Worm (Caenorhabditis elegans) whole organism, late embryonic: ENCODE results near the gene F13C5.5.

Experiments
- C38D4.7 ChIP-seq: fragments of 200-800 bp; sonication (Bioruptor generic); optimal IDR thresholded peaks from 2 replicates; lab custom pipeline; 2018; ENCODE audit warnings: mild to moderate bottlenecking, missing genetic modification characterization, moderate library complexity, missing compliant biosample characterization
- F13H6.1 ChIP-seq: sonication (generic microtip); optimal IDR thresholded peaks from 2 replicates; lab custom pipeline; 2016; ENCODE audit warnings: missing genetic modification characterization, missing compliant biosample characterization
- K02D7.2 ChIP-seq: sonication (generic microtip); optimal IDR thresholded peaks from 2 replicates; lab custom pipeline; 2017; ENCODE audit warnings: mild to moderate bottlenecking, missing genetic modification characterization, missing compliant biosample characterization
- T23F11.4 ChIP-seq: fragments of 200-800 bp; sonication (Bioruptor generic); optimal IDR thresholded peaks from 2 replicates; lab custom pipeline; 2018; ENCODE audit warnings: mild to moderate bottlenecking, missing genetic modification characterization, missing compliant biosample characterization
- Y22D7AL.16 ChIP-seq: sonication (generic microtip); optimal IDR thresholded peaks from 2 replicates; lab custom pipeline; 2016; ENCODE audit warnings: missing genetic modification characterization, missing compliant biosample characterization
- ahr-1 ChIP-seq: sonication (generic microtip); optimal IDR thresholded peaks from 2 replicates; lab custom pipeline; 2016; ENCODE audit warnings: missing genetic modification characterization, missing compliant biosample characterization
- ama-1 ChIP-seq: fragments of 150-350 bp; optimal IDR thresholded peaks from 2 replicates; lab custom pipeline; 2014
- ceh-14 ChIP-seq: sonication (generic microtip); optimal IDR thresholded peaks from 2 replicates; lab custom pipeline; 2016; ENCODE audit warnings: missing genotype, missing genetic modification characterization, missing compliant biosample characterization
- ceh-2 ChIP-seq: sonication (generic microtip); optimal IDR thresholded peaks from 2 replicates; lab custom pipeline; 2016; ENCODE audit warnings: missing genotype, missing genetic modification characterization, missing compliant biosample characterization
- ceh-24 ChIP-seq: sonication (generic microtip); optimal IDR thresholded peaks from 2 replicates; lab custom pipeline; 2016; ENCODE audit warnings: mild to moderate bottlenecking, missing genetic modification characterization, missing compliant biosample characterization
- ceh-30 ChIP-seq: fragments of 150-350 bp; optimal IDR thresholded peaks from 2 replicates; lab custom pipeline; 2014; ENCODE audit warnings: missing biosample characterization, missing genetic modification characterization
- ceh-31 ChIP-seq: sonication (generic microtip); optimal IDR thresholded peaks from 2 replicates; lab custom pipeline; 2016; ENCODE audit warnings: missing genetic modification characterization, missing compliant biosample characterization
- ceh-45 ChIP-seq: fragments of 200-800 bp; sonication (Bioruptor generic); IDR thresholded peaks from 2 replicates; pipeline ENCODE4 v1.3.6; 2022; ENCODE audit warnings: missing genetic modification reagents, missing genetic modification characterization, missing compliant biosample characterization
- ceh-48 ChIP-seq: sonication (generic microtip); optimal IDR thresholded peaks from 2 replicates; lab custom pipeline; 2016; ENCODE audit warnings: missing genetic modification characterization, inconsistent platforms, missing compliant biosample characterization
- ceh-6 ChIP-seq: fragments of 200-800 bp; sonication (Bioruptor generic); optimal IDR thresholded peaks from 2 replicates; lab custom pipeline; 2018; ENCODE audit warnings: mild to moderate bottlenecking, missing genetic modification characterization, missing compliant biosample characterization
- ceh-9 ChIP-seq: sonication (generic microtip); optimal IDR thresholded peaks from 2 replicates; lab custom pipeline; 2016; ENCODE audit warnings: mild to moderate bottlenecking, missing genetic modification characterization, inconsistent platforms, missing compliant biosample characterization
- che-1 ChIP-seq: sonication (generic microtip); optimal IDR thresholded peaks from 2 replicates; lab custom pipeline; 2016; ENCODE audit warnings: mild to moderate bottlenecking, missing genetic modification characterization, missing compliant biosample characterization
- dmd-4 ChIP-seq: sonication (generic microtip); optimal IDR thresholded peaks from 2 replicates; lab custom pipeline; 2016; ENCODE audit warnings: borderline replicate concordance, missing genetic modification characterization, missing compliant biosample characterization
- elt-2 ChIP-seq: sonication (generic microtip); optimal IDR thresholded peaks from 2 replicates; lab custom pipeline; 2016; ENCODE audit warnings: missing genetic modification reagents, missing genetic modification characterization, missing compliant biosample characterization
- elt-4 ChIP-seq: sonication (generic microtip); optimal IDR thresholded peaks from 2 replicates; lab custom pipeline; 2016; ENCODE audit warnings: missing genetic modification characterization, missing compliant biosample characterization
- eyg-1 ChIP-seq: sonication (generic microtip); optimal IDR thresholded peaks from 2 replicates; lab custom pipeline; 2016; ENCODE audit warnings: missing genotype, missing genetic modification characterization, missing compliant biosample characterization
- fax-1 ChIP-seq: sonication (generic microtip); optimal IDR thresholded peaks from 2 replicates; lab custom pipeline; 2016; ENCODE audit warnings: missing genotype, missing genetic modification characterization, missing compliant biosample characterization
- fkh-10 ChIP-seq: fragments of 150-350 bp; optimal IDR thresholded peaks from 2 replicates; lab custom pipeline; 2014; ENCODE audit warnings: missing biosample characterization, missing genetic modification reagents, missing genetic modification characterization
- fkh-6 ChIP-seq: sonication (generic microtip); optimal IDR thresholded peaks from 2 replicates; lab custom pipeline; 2016; ENCODE audit warnings: missing genetic modification characterization, missing compliant biosample characterization
- hlh-13 ChIP-seq: fragments of 200-800 bp; sonication (Bioruptor generic); optimal IDR thresholded peaks from 2 replicates; lab custom pipeline; 2018; ENCODE audit warnings: mild to moderate bottlenecking, missing genetic modification characterization, missing compliant biosample characterization
- hlh-15 ChIP-seq: sonication (generic microtip); optimal IDR thresholded peaks from 2 replicates; lab custom pipeline; 2016; ENCODE audit warnings: missing genetic modification characterization, missing compliant biosample characterization
- hlh-30 ChIP-seq: sonication (generic microtip); optimal IDR thresholded peaks from 2 replicates; lab custom pipeline; 2017; ENCODE audit warnings: antibody characterized with exemption, missing genetic modification characterization, missing compliant biosample characterization; ENCODE audit not compliant: insufficient read depth
- hlh-8 ChIP-seq: sonication (generic microtip); optimal IDR thresholded peaks from 2 replicates; lab custom pipeline; 2016; ENCODE audit warnings: missing genotype, missing genetic modification characterization, missing compliant biosample characterization
- lin-11 ChIP-seq: fragments of 200-800 bp; sonication (Bioruptor generic); optimal IDR thresholded peaks from 2 replicates; lab custom pipeline; 2018; ENCODE audit warnings: mild to moderate bottlenecking, missing genetic modification characterization, missing compliant biosample characterization
- madf-2 ChIP-seq: sonication (generic microtip); optimal IDR thresholded peaks from 2 replicates; lab custom pipeline; 2017; ENCODE audit warnings: missing genetic modification characterization, missing compliant biosample characterization
- nfya-1 ChIP-seq: sonication (generic microtip); optimal IDR thresholded peaks from 2 replicates; lab custom pipeline; 2017; ENCODE audit warnings: missing genetic modification characterization, mild to moderate bottlenecking, missing compliant biosample characterization, antibody characterized with exemption, moderate library complexity
- nhr-232 ChIP-seq: sonication (generic microtip); optimal IDR thresholded peaks from 2 replicates; lab custom pipeline; 2016; ENCODE audit warnings: missing genetic modification characterization, missing compliant biosample characterization
- odd-2 ChIP-seq: sonication (generic microtip); optimal IDR thresholded peaks from 2 replicates; lab custom pipeline; 2017; ENCODE audit warnings: antibody characterized with exemption, mild to moderate bottlenecking, missing genetic modification characterization, missing compliant biosample characterization
- pat-9 ChIP-seq: fragments of 200-800 bp; sonication (Bioruptor generic); optimal IDR thresholded peaks from 2 replicates; lab custom pipeline; 2018; ENCODE audit warnings: mild to moderate bottlenecking, missing genetic modification characterization, moderate library complexity, missing compliant biosample characterization
- pax-1 ChIP-seq: fragments of 150-350 bp; optimal IDR thresholded peaks from 2 replicates; lab custom pipeline; 2014; ENCODE audit warnings: missing biosample characterization, missing genetic modification characterization
- pha-4 ChIP-seq: fragments of 150-350 bp; optimal IDR thresholded peaks from 2 replicates; lab custom pipeline; 2018; ENCODE audit warnings: missing biosample characterization, missing genetic modification reagents, missing genetic modification characterization
- pqm-1 ChIP-seq: sonication (generic microtip); optimal IDR thresholded peaks from 2 replicates; lab custom pipeline; 2016; ENCODE audit warnings: missing genetic modification characterization, missing compliant biosample characterization
- ref-2 ChIP-seq: sonication (generic microtip); optimal IDR thresholded peaks from 2 replicates; lab custom pipeline; 2016; ENCODE audit warnings: missing genetic modification characterization, missing compliant biosample characterization
- rnt-1 ChIP-seq: sonication (generic microtip); optimal IDR thresholded peaks from 2 replicates; lab custom pipeline; 2016; ENCODE audit warnings: missing genetic modification characterization, missing compliant biosample characterization
- sdc-2 ChIP-seq: sonication (generic microtip); optimal IDR thresholded peaks from 2 replicates; lab custom pipeline; 2016; ENCODE audit warnings: missing genotype, missing genetic modification characterization, missing compliant biosample characterization
- tbx-2 ChIP-seq: sonication (generic microtip); optimal IDR thresholded peaks from 2 replicates; lab custom pipeline; 2016; ENCODE audit warnings: missing genetic modification characterization, missing compliant biosample characterization
- unc-3 ChIP-seq, 2 experiments: fragments of 200-800 bp in 1 of 2; sonication (Bioruptor generic) in 1 of 2; sonication (generic microtip) in 1 of 2; conservative IDR thresholded peaks in 1 of 2; optimal IDR thresholded peaks in 1 of 2; 2 replicates each; pipeline versions ENCODE4 v1.3.6 to Lab custom; 2016 to 2022; ENCODE audit warnings: missing compliant biosample characterization in 2 of 2, missing genetic modification characterization in 2 of 2, missing genetic modification reagents in 1 of 2
- unc-55 ChIP-seq: sonication (generic microtip); optimal IDR thresholded peaks from 2 replicates; lab custom pipeline; 2017; ENCODE audit warnings: missing biosample characterization, missing genetic modification reagents, missing genetic modification characterization
- zip-5 ChIP-seq: sonication (generic microtip); optimal IDR thresholded peaks from 2 replicates; lab custom pipeline; 2016; ENCODE audit warnings: missing genetic modification characterization, missing compliant biosample characterization
- ztf-16 ChIP-seq: sonication (generic microtip); optimal IDR thresholded peaks from 2 replicates; lab custom pipeline; 2017; ENCODE audit warnings: missing genetic modification characterization, missing compliant biosample characterization

The F13C5.5 gene

DNA sequence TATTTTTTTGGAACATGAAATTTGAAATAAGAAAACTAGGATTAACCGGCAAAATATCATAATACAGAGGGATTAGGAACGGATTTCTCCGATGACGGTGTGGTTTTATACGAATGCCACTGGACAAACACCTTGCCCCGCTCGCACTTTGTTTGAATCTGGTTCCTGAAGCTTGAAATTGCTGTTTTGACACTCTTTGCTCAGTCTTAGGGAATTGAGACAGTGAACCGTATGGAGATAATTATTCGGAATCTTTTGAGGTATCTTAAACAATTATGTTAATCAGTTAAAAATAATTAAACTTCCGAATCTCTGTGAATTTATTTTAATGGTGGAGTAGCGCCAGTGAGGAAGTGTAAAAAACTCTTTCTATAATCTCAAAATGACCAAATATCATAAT, 8.8 kb downstream of the F13C5.5 start, which contains the start of gene F13C5.3:
Gene F13C5.3, minus strand, starts transcription at position 101 of the 400 bp plus-strand sequence.
- no peak for TF ChIP-seq Y22D7AL.16 (tag; lab: Kevin White, UChicago)
- no peak for TF ChIP-seq fkh-6 (tag; lab: Kevin White, UChicago)
- TF ChIP-seq T23F11.4 (GFP tag; lab: Kevin White, UChicago), result no peak
- TF ChIP-seq nfya-1, result no peak
- TF ChIP-seq sdc-2 (tag; lab: Kevin White, UChicago), result no peak
- TF ChIP-seq ztf-16 (tag; lab: Kevin White, UChicago), result no peak
- TF ChIP-seq odd-2, result no peak
- no peak for TF ChIP-seq hlh-15 (tag; lab: Kevin White, UChicago)
- TF ChIP-seq elt-4 (tag; lab: Kevin White, UChicago), result no peak
- no peak for TF ChIP-seq che-1 (tag; lab: Kevin White, UChicago)
- no peak for TF ChIP-seq ahr-1
- no peak for TF ChIP-seq pat-9 (tag; lab: Kevin White, UChicago)

DNA sequence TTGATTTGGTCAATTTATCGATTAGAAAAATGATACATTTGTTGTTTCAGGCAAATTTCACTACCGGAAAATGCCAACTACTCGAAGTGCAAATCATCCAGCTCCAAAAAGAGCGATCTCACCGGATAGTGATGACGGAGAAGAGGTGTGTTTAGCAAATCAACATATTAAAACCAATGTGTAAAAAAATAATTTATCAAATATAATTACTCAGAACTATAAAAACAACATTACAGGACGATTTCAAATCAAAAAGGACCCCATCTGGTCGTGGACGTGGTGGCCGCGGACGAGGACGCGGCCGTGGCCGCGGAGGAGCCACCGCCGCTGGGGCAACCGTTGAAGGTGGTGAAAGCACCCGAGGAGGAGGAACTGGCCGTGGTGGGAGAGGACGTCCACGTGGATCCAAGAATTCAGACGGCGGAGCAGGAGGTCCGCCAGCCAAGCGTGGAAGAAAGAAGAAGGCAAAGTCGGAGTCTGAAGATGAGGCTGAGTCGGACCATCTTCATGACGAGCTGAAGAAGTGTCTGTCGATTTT, 14.3 kb downstream of the F13C5.5 start, which contains the start of gene F13C5.2:
Gene F13C5.2, plus strand, starts transcription at position 51 of the 538 bp plus-strand sequence.
- TF ChIP-seq ceh-24 (tag; lab: Kevin White, UChicago) (no peak), hlh-15 (tag; lab: Kevin White, UChicago) (no peak), ref-2 (tag; lab: Kevin White, UChicago) (no peak), dmd-4 (tag; lab: Kevin White, UChicago) (no peak), hlh-30 (no peak), ceh-14 (tag; lab: Kevin White, UChicago) (no peak), ceh-2 (tag; lab: Kevin White, UChicago) (no peak), sdc-2 (tag; lab: Kevin White, UChicago) (no peak), pax-1 (tag; lab: Kevin White, UChicago) (no peak), ceh-48 (tag; lab: Kevin White, UChicago) (no peak), nhr-232 (no peak), unc-55 (GFP tag; lab: Kevin White, UChicago) (no peak), che-1 (tag; lab: Kevin White, UChicago) (no peak), C38D4.7 (no peak)

DNA sequence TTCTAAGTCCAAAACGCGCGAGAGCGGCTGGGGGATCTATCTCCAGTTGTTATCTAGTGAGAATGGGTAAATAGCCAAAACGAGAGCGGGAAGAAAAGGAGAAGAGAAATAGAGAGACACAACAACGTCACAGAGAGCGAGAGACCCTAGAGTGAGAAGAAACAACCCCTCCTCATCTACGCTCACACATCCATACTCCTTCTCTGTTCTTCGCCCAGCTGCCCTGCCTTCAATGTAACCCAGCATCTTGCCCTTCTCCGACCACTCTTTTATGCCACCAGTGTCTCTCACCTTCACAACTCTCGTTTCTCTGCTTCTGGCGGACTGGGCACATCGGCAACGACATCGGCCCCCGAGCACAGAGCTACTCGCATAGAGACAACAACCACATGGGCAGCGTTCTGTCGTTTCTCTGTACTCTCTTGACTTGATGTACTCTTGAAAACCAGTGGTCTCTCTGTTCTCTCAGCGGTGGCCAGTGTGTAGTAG, 15.0 kb downstream of the F13C5.5 start:
- peak; percentile 39 for TF ChIP-seq fkh-6 (tag; lab: Kevin White, UChicago)
- TF ChIP-seq unc-3 (GFP tag; conservative IDR thresholded peaks at IDR 0.05; lab: Robert Waterston, UW), result no peak
- TF ChIP-seq unc-3 (tag; optimal IDR thresholded peaks at IDR 0.05; lab: Kevin White, UChicago), result no peak
- no peak for TF ChIP-seq zip-5
- no peak for TF ChIP-seq pha-4 (tag; lab: Kevin White, UChicago)
- TF ChIP-seq ceh-45 (GFP tag; lab: Robert Waterston, UW), result 0 out of 2 replicates have a peak, but pooled peaks have one; percentile 52
- peak; percentile 38 for TF ChIP-seq madf-2
- peak; percentile 7 for TF ChIP-seq hlh-13 (GFP tag; lab: Kevin White, UChicago)
- TF ChIP-seq ahr-1, result no peak
- peak; percentile 90 for TF ChIP-seq hlh-8 (tag; lab: Kevin White, UChicago)
- TF ChIP-seq K02D7.2 (tag; lab: Kevin White, UChicago), result no peak
- peak; percentile 27 for TF ChIP-seq pax-1 (tag; lab: Kevin White, UChicago)
- peak; percentile 82 for TF ChIP-seq unc-55 (GFP tag; lab: Kevin White, UChicago)
- TF ChIP-seq ceh-2 (tag; lab: Kevin White, UChicago), result peak; percentile 47
- no peak for TF ChIP-seq ceh-6 (GFP tag; lab: Kevin White, UChicago)
- no peak for TF ChIP-seq elt-2 (tag; lab: Kevin White, UChicago)
- no peak for TF ChIP-seq nhr-232
- TF ChIP-seq ztf-16 (tag; lab: Kevin White, UChicago), result peak; percentile 48
- peak; percentile 82 for TF ChIP-seq F13H6.1
- peak; percentile 88 for TF ChIP-seq ceh-31 (tag; lab: Kevin White, UChicago)
- TF ChIP-seq ceh-30 (tag; lab: Kevin White, UChicago), result peak; percentile 65
- peak; percentile 21 for TF ChIP-seq fkh-10 (GFP tag; lab: Kevin White, UChicago)
- TF ChIP-seq dmd-4 (tag; lab: Kevin White, UChicago), result no peak
- TF ChIP-seq lin-11 (tag; lab: Kevin White, UChicago), result no peak
- peak; percentile 94 for TF ChIP-seq tbx-2 (tag; lab: Kevin White, UChicago)
- peak; percentile 91 for TF ChIP-seq sdc-2 (tag; lab: Kevin White, UChicago)
- TF ChIP-seq eyg-1 (tag; lab: Kevin White, UChicago), result peak; percentile 36
- TF ChIP-seq odd-2, result no peak
- peak; percentile 92 for TF ChIP-seq rnt-1 (tag; lab: Kevin White, UChicago)
- TF ChIP-seq pqm-1 (tag; lab: Kevin White, UChicago), result no peak
- peak; percentile 6 for TF ChIP-seq fax-1 (tag; lab: Kevin White, UChicago)
- TF ChIP-seq ceh-14 (tag; lab: Kevin White, UChicago), result peak; percentile 60
- TF ChIP-seq hlh-30, result peak; percentile 88
- no peak for TF ChIP-seq C38D4.7
- TF ChIP-seq T23F11.4 (GFP tag; lab: Kevin White, UChicago), result peak; percentile 21
- no peak for TF ChIP-seq ama-1
- no peak for TF ChIP-seq ceh-9 (tag; lab: Kevin White, UChicago)
